Fruit fly (Drosophila melanogaster): ENCODE results near the gene Or22a.

- peak; percentile 83 for TF ChIP-seq CG31627 (GFP tag; optimal IDR thresholded peaks at IDR 0.05)
- TF ChIP-seq CG3032 (tag; optimal IDR thresholded peaks at IDR 0.05): peak; percentile 32
- no peak for TF ChIP-seq CG15336 (GFP tag; IDR thresholded peaks at IDR 0.05)
- peak; percentile 39 for TF ChIP-seq fd59A (GFP tag; optimal IDR thresholded peaks at IDR 0.05)
- no peak for TF ChIP-seq dac (GFP tag; optimal IDR thresholded peaks at IDR 0.05)
Observed at dm6 chr2L:1473427-1473826, 46.9 kb upstream of the Or22a start.
